Fruit fly (Drosophila melanogaster): Measurements from ENCODE around the gene CG13699.

dm6 chr3L:18105343-18106020 lies 56.8 kb downstream of the CG13699 start:
- TF ChIP-seq CTCF (optimal IDR thresholded peaks at IDR 0.05): no peak
- TF ChIP-seq CG8478 (optimal IDR thresholded peaks at IDR 0.05): no peak
